Fruit fly (Drosophila melanogaster) whole organism: Measurements from ENCODE around the gene LSm-4.

Experiments
- CG8478 ChIP-seq: fragments of >200 bp; optimal IDR thresholded peaks from 2 replicates; lab custom pipeline; 2018; ENCODE audit warnings: inconsistent platforms
- pan ChIP-seq: fragments of >200 bp; optimal IDR thresholded peaks from 2 replicates; lab custom pipeline; 2017
- psq ChIP-seq: fragments of >200 bp; optimal IDR thresholded peaks from 2 replicates; lab custom pipeline; 2017

dm6 chr2L:10364229-10364628 is 40.8 kb downstream of the LSm-4 start, which contains the start of gene lft:
- TF ChIP-seq pan (no peak), CG8478 (no peak), psq (lab: Kevin White, UChicago) (no peak)
